Fruit fly (Drosophila melanogaster) whole organism, prepupa: ENCODE data around the gene ATPsynCF6.

Experiments
- Blimp-1 ChIP-seq: fragments of 200-800 bp; sonication (Bioruptor generic); optimal IDR thresholded peaks from 3 replicates; lab custom pipeline; 2017; ENCODE audit warnings: missing biosample characterization, missing genetic modification characterization, mild to moderate bottlenecking, moderate library complexity, missing genetic modification reagents
- CG11294 ChIP-seq: fragments of 200-800 bp; sonication (Bioruptor generic); IDR thresholded peaks from 2 replicates; pipeline ENCODE4 v1.3.6; 2022; ENCODE audit warnings: missing biosample characterization, missing genetic modification characterization
- CG11902 ChIP-seq: fragments of 200-800 bp; sonication (Bioruptor generic); optimal IDR thresholded peaks from 3 replicates; lab custom pipeline; 2016; ENCODE audit warnings: missing biosample characterization, missing genetic modification characterization
- CG15336 ChIP-seq: fragments of 200-800 bp; sonication (Bioruptor generic); IDR thresholded peaks from 2 replicates; pipeline ENCODE4 v1.3.6; 2022; ENCODE audit warnings: missing biosample characterization, missing genetic modification characterization
- CG16779 ChIP-seq: fragments of 200-800 bp; sonication (Bioruptor generic); optimal IDR thresholded peaks from 3 replicates; lab custom pipeline; 2017; ENCODE audit warnings: missing biosample characterization, mild to moderate bottlenecking, missing genetic modification characterization
- CG31627 ChIP-seq: fragments of 200-800 bp; sonication (Bioruptor generic); optimal IDR thresholded peaks from 3 replicates; lab custom pipeline; 2016; ENCODE audit warnings: missing biosample characterization, missing genetic modification characterization
- CG32006 ChIP-seq: fragments of 200-800 bp; sonication (Bioruptor generic); optimal IDR thresholded peaks from 3 replicates; lab custom pipeline; 2017; ENCODE audit warnings: missing biosample characterization, mild to moderate bottlenecking, missing genetic modification characterization
- CG34406 ChIP-seq: fragments of 200-800 bp; sonication (Bioruptor generic); optimal IDR thresholded peaks from 3 replicates; lab custom pipeline; 2016; ENCODE audit warnings: missing biosample characterization, missing genetic modification characterization
- CG3919 ChIP-seq: fragments of 200-800 bp; sonication (Bioruptor generic); optimal IDR thresholded peaks from 3 replicates; lab custom pipeline; 2016; ENCODE audit warnings: missing biosample characterization, missing genetic modification characterization
- CG4318 ChIP-seq: fragments of 200-800 bp; sonication (Bioruptor generic); optimal IDR thresholded peaks from 3 replicates; lab custom pipeline; 2017; ENCODE audit warnings: missing biosample characterization, mild to moderate bottlenecking, missing genetic modification characterization
- CG6276 ChIP-seq: fragments of 200-800 bp; sonication (Bioruptor generic); optimal IDR thresholded peaks from 2 replicates; lab custom pipeline; 2017; ENCODE audit warnings: missing biosample characterization, mild to moderate bottlenecking, missing genetic modification characterization
- CG6792 ChIP-seq: fragments of 200-800 bp; sonication (Bioruptor generic); optimal IDR thresholded peaks from 3 replicates; lab custom pipeline; 2016; ENCODE audit warnings: missing biosample characterization, missing genetic modification characterization
- CG7368 ChIP-seq: fragments of 200-800 bp; sonication (Bioruptor generic); optimal IDR thresholded peaks from 3 replicates; lab custom pipeline; 2016; ENCODE audit warnings: missing biosample characterization, missing genetic modification characterization
- CG8119 ChIP-seq: fragments of 200-800 bp; sonication (Bioruptor generic); IDR thresholded peaks from 3 replicates; pipeline ENCODE4 v1.3.6; 2022; ENCODE audit warnings: missing biosample characterization, missing genetic modification characterization
- CG9139 ChIP-seq: fragments of 200-800 bp; sonication (Bioruptor generic); optimal IDR thresholded peaks from 3 replicates; lab custom pipeline; 2017; ENCODE audit warnings: missing biosample characterization, mild to moderate bottlenecking, missing genetic modification characterization
- Eip75B ChIP-seq: fragments of 200-800 bp; sonication (Bioruptor generic); optimal IDR thresholded peaks from 3 replicates; lab custom pipeline; 2016; ENCODE audit warnings: missing biosample characterization, missing genetic modification characterization
- Eip78C ChIP-seq: fragments of 200-800 bp; sonication (Bioruptor generic); peaks from one replicate; lab custom pipeline; 2016; ENCODE audit warnings: missing biosample characterization, missing genetic modification characterization
- Eip93F ChIP-seq: fragments of 200-800 bp; sonication (Bioruptor generic); optimal IDR thresholded peaks from 2 replicates; lab custom pipeline; 2016; ENCODE audit warnings: missing biosample characterization, mild to moderate bottlenecking, missing genetic modification characterization
- Hr38 ChIP-seq: sonication (Bioruptor generic); optimal IDR thresholded peaks from 2 replicates; lab custom pipeline; 2016; ENCODE audit warnings: missing biosample characterization, missing genetic modification characterization
- Hr39 ChIP-seq: fragments of 200-800 bp; sonication (Bioruptor generic); optimal IDR thresholded peaks from 2 replicates; lab custom pipeline; 2016; ENCODE audit warnings: missing biosample characterization, missing genetic modification characterization
- Hr4 ChIP-seq: fragments of 200-800 bp; sonication (Bioruptor generic); optimal IDR thresholded peaks from 3 replicates; lab custom pipeline; 2016; ENCODE audit warnings: missing biosample characterization, missing genetic modification characterization
- Lpt ChIP-seq: fragments of 200-800 bp; sonication (Bioruptor generic); optimal IDR thresholded peaks from 3 replicates; lab custom pipeline; 2016; ENCODE audit warnings: missing biosample characterization, missing genetic modification characterization
- Sox14 ChIP-seq: fragments of 200-800 bp; sonication (Bioruptor generic); optimal IDR thresholded peaks from 3 replicates; lab custom pipeline; 2016; ENCODE audit warnings: missing biosample characterization, missing genetic modification characterization
- Sox15 ChIP-seq: fragments of 200-800 bp; sonication (Bioruptor generic); optimal IDR thresholded peaks from 3 replicates; lab custom pipeline; 2016; ENCODE audit warnings: missing biosample characterization, missing genetic modification characterization
- cyc ChIP-seq: fragments of 200-800 bp; sonication (Bioruptor generic); optimal IDR thresholded peaks from 3 replicates; lab custom pipeline; 2016; ENCODE audit warnings: missing biosample characterization, missing genetic modification characterization
- dac ChIP-seq: fragments of 200-800 bp; sonication (Bioruptor generic); optimal IDR thresholded peaks from 2 replicates; lab custom pipeline; 2017; ENCODE audit warnings: missing biosample characterization, mild to moderate bottlenecking, missing genetic modification characterization
- eg ChIP-seq: fragments of 200-800 bp; sonication (Bioruptor generic); IDR thresholded peaks from 3 replicates; pipeline ENCODE4 v1.3.6; 2022; ENCODE audit warnings: missing biosample characterization, missing genetic modification characterization
- esn ChIP-seq: fragments of 200-800 bp; sonication (Bioruptor generic); optimal IDR thresholded peaks from 2 replicates; lab custom pipeline; 2016; ENCODE audit warnings: missing biosample characterization, mild to moderate bottlenecking, missing genetic modification characterization, moderate library complexity
- fd59A ChIP-seq: fragments of 200-800 bp; sonication (Bioruptor generic); optimal IDR thresholded peaks from 2 replicates; lab custom pipeline; 2017; ENCODE audit warnings: missing biosample characterization, mild to moderate bottlenecking, missing genetic modification characterization, missing genetic modification reagents
- fd85E ChIP-seq: fragments of 200-800 bp; sonication (Bioruptor generic); optimal IDR thresholded peaks from 3 replicates; lab custom pipeline; 2016; ENCODE audit warnings: missing biosample characterization, missing genetic modification characterization
- fkh ChIP-seq: fragments of 200-800 bp; sonication (Bioruptor generic); optimal IDR thresholded peaks from 3 replicates; lab custom pipeline; 2017; ENCODE audit warnings: missing biosample characterization, mild to moderate bottlenecking, missing genetic modification characterization, moderate library complexity
- lz ChIP-seq: fragments of 200-800 bp; sonication (Bioruptor generic); optimal IDR thresholded peaks from 3 replicates; lab custom pipeline; 2016; ENCODE audit warnings: missing biosample characterization, missing genetic modification characterization
- net ChIP-seq: fragments of 200-800 bp; sonication (Bioruptor generic); optimal IDR thresholded peaks from 3 replicates; lab custom pipeline; 2016; ENCODE audit warnings: missing biosample characterization, missing genetic modification characterization
- salr ChIP-seq, 2 experiments: fragments of 200-800 bp; sonication (Bioruptor generic); optimal IDR thresholded peaks; 3 replicates each; lab custom pipeline; 2016 to 2018; ENCODE audit warnings: missing biosample characterization in 2 of 2, missing genetic modification characterization in 2 of 2, mild to moderate bottlenecking in 1 of 2
- spab ChIP-seq: fragments of 200-800 bp; sonication (Bioruptor generic); optimal IDR thresholded peaks from 2 replicates; lab custom pipeline; 2017; ENCODE audit warnings: missing biosample characterization, mild to moderate bottlenecking, missing genetic modification characterization, missing genetic modification reagents
- ss ChIP-seq, 2 experiments: fragments of 200-800 bp; sonication (Bioruptor generic); optimal IDR thresholded peaks; 2 replicates in 1 of 2; 3 replicates in 1 of 2; lab custom pipeline; 2017 to 2018; ENCODE audit warnings: mild to moderate bottlenecking in 2 of 2, missing biosample characterization in 2 of 2, missing genetic modification characterization in 2 of 2, moderate library complexity in 1 of 2
- topi ChIP-seq: fragments of 200-800 bp; sonication (Bioruptor generic); optimal IDR thresholded peaks from 3 replicates; lab custom pipeline; 2016; ENCODE audit warnings: missing biosample characterization, missing genetic modification characterization
- vri ChIP-seq: fragments of 200-800 bp; sonication (Bioruptor generic); optimal IDR thresholded peaks from 3 replicates; lab custom pipeline; 2016; ENCODE audit warnings: missing biosample characterization, mild to moderate bottlenecking, missing genetic modification characterization

ATPsynCF6 gene

dm6 chr3R:23355829-23356738, at the start of gene ATPsynCF6, which contains the start of gene Sec13 (continued):
- TF ChIP-seq vri, result peak; percentile 51
- no peak for TF ChIP-seq CG6276
- TF ChIP-seq CG15336 (GFP tag; lab: Robert Waterston, UW), result peak; percentile 58
- peak; percentile 58 for TF ChIP-seq Hr4 (GFP tag; lab: Kevin White, UChicago)
- peak; percentile 63 for TF ChIP-seq lz
- TF ChIP-seq CG31627, result peak; percentile 49
- TF ChIP-seq dac (GFP tag; lab: Kevin White, UChicago), result no peak
- no peak for TF ChIP-seq fd85E (GFP tag; lab: Kevin White, UChicago)
- peak; percentile 61; the same call in 1 of the 3 replicates for TF ChIP-seq CG8119 (GFP tag; lab: Robert Waterston, UW)
- TF ChIP-seq salr (GFP tag; optimal IDR thresholded peaks at IDR 0.05; lab: Kevin White, UChicago), result peak in 1 of 2 experiments; percentile 38
- TF ChIP-seq, all 60 proteins: peak for 44

- no peak for TF ChIP-seq CG4318 (GFP tag; lab: Kevin White, UChicago)
- no peak for TF ChIP-seq Hr39
- no peak for TF ChIP-seq cyc (GFP tag; lab: Kevin White, UChicago)
- TF ChIP-seq, all 60 proteins: peak for 0
Observed at dm6 chr3R:23405209-23405608, 49.3 kb upstream of the ATPsynCF6 start, which contains the start of gene Ir94e. TSS of gene Ir94e (plus strand) at chr3R:23405509.

- TF ChIP-seq lz (no peak), dac (GFP tag; lab: Kevin White, UChicago) (no peak), esn (no peak), Sox14 (no peak), Hr38 (GFP tag; lab: Kevin White, UChicago) (no peak), CG11902 (no peak), Eip78C (no peak), Hr39 (no peak), CG3919 (no peak), CG16779 (tag; lab: Kevin White, UChicago) (no peak), CG6792 (no peak), eg (no peak), fd59A (GFP tag; lab: Kevin White, UChicago) (no peak), Eip75B (GFP tag; lab: Kevin White, UChicago) (no peak), topi (GFP tag; lab: Kevin White, UChicago) (no peak), Lpt (GFP tag; lab: Kevin White, UChicago) (no peak), salr (GFP tag; optimal IDR thresholded peaks at IDR 0.05; lab: Kevin White, UChicago) (no peak)
- TF ChIP-seq, all 60 proteins: peak for 0
Observed at dm6 chr3R:23403628-23404027, 47.8 kb upstream of the ATPsynCF6 start, which contains the start of gene CG17380. TSS of gene CG17380 (minus strand) at chr3R:23403728.

dm6 chr3R:23402508-23402907, 46.6 kb upstream of the ATPsynCF6 start, which contains the start of gene Ir94d:
TSS of gene Ir94d (plus strand) at chr3R:23402808.
- TF ChIP-seq Hr4 (GFP tag; lab: Kevin White, UChicago) (no peak), CG32006 (GFP tag; lab: Kevin White, UChicago) (no peak), CG34406 (no peak), CG16779 (tag; lab: Kevin White, UChicago) (no peak), Eip93F (GFP tag; lab: Kevin White, UChicago) (no peak), spab (no peak), CG7368 (GFP tag; lab: Kevin White, UChicago) (no peak), ss (GFP tag; optimal IDR thresholded peaks at IDR 0.05; lab: Kevin White, UChicago) (no peak), CG8119 (GFP tag; lab: Robert Waterston, UW) (no peak), Blimp-1 (GFP tag; lab: Kevin White, UChicago) (no peak), Sox15 (GFP tag; lab: Kevin White, UChicago) (no peak), CG11294 (GFP tag; lab: Robert Waterston, UW) (no peak), esn (no peak), net (GFP tag; lab: Kevin White, UChicago) (no peak), fd59A (GFP tag; lab: Kevin White, UChicago) (no peak), CG6792 (no peak), lz (no peak), fkh (GFP tag; lab: Kevin White, UChicago) (no peak), vri (no peak), CG9139 (GFP tag; lab: Kevin White, UChicago) (no peak)
